Worm (Caenorhabditis elegans) whole organism, L1 larva: Measurements from ENCODE around the gene F42C5.6.

Source experiments
- ceh-82 ChIP-seq, 3 experiments: fragments of 150-350 bp in 1 of 3; sonication (generic microtip) in 2 of 3; optimal IDR thresholded peaks; 2 replicates each; lab custom pipeline; 2014 to 2017; ENCODE audit warnings: missing biosample characterization in 3 of 3, missing genetic modification characterization in 3 of 3
- unc-62 ChIP-seq: fragments of 150-350 bp; optimal IDR thresholded peaks from 2 replicates; lab custom pipeline; 2014; ENCODE audit warnings: missing biosample characterization, missing genetic modification reagents, missing genetic modification characterization
- xbp-1 ChIP-seq: sonication (generic microtip); optimal IDR thresholded peaks from 2 replicates; lab custom pipeline; 2016; ENCODE audit warnings: missing genetic modification characterization, missing compliant biosample characterization

DNA sequence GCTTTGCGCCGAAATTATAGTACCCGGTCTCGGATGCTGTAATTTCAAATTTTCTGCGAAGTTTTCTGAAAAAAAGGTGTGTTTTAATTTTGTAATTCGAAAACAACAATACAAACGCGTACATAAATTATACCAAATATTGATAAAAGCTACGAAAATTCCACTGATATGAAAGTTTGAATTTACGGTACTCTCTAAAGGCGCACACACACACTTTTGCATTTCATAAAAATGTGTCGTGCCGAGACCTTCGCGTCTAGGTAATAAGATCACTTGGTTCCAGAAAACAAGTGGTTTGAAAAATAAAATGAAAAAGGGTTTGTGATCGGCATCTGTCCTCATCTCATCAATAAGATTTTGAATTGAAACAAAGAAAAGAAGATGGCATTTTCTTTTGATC lies 2.0 kb upstream of the F42C5.6 start:
- no peak for TF ChIP-seq unc-62 (GFP tag; lab: Kevin White, UChicago)
- TF ChIP-seq ceh-82 (tag; optimal IDR thresholded peaks at IDR 0.05; lab: Kevin White, UChicago) = no peak
- TF ChIP-seq xbp-1 (tag; lab: Kevin White, UChicago) = no peak
